Worm (Caenorhabditis elegans) whole organism, late embryonic: ENCODE results near the gene Y54G2A.36.
"Not testable (repeated sequence)": the region's sequence is repeated elsewhere in the genome, so short reads cannot be mapped to it uniquely, and the experiment has no call there.

ENCODE experiments used
- F13H6.1 ChIP-seq: sonication (generic microtip); optimal IDR thresholded peaks from 2 replicates; lab custom pipeline; 2016; ENCODE audit warnings: missing genetic modification characterization, missing compliant biosample characterization
- dve-1 ChIP-seq: sonication (generic microtip); optimal IDR thresholded peaks from 2 replicates; lab custom pipeline; 2017; ENCODE audit warnings: antibody characterized with exemption, mild to moderate bottlenecking, missing genetic modification characterization, missing compliant biosample characterization
- ets-4 ChIP-seq: sonication (generic microtip); optimal IDR thresholded peaks from 2 replicates; lab custom pipeline; 2016; ENCODE audit warnings: missing genetic modification characterization, missing compliant biosample characterization
- eyg-1 ChIP-seq: sonication (generic microtip); optimal IDR thresholded peaks from 2 replicates; lab custom pipeline; 2016; ENCODE audit warnings: missing genotype, missing genetic modification characterization, missing compliant biosample characterization
- hlh-6 ChIP-seq: sonication (generic microtip); optimal IDR thresholded peaks from 2 replicates; lab custom pipeline; 2016; ENCODE audit warnings: missing genotype, missing genetic modification characterization, missing compliant biosample characterization
- pha-4 ChIP-seq: fragments of 150-350 bp; optimal IDR thresholded peaks from 2 replicates; lab custom pipeline; 2018; ENCODE audit warnings: missing biosample characterization, missing genetic modification reagents, missing genetic modification characterization
- pros-1 ChIP-seq: fragments of 150-350 bp; optimal IDR thresholded peaks from 2 replicates; lab custom pipeline; 2014; ENCODE audit warnings: missing biosample characterization, missing genetic modification reagents, missing genetic modification characterization
- rnt-1 ChIP-seq: sonication (generic microtip); optimal IDR thresholded peaks from 2 replicates; lab custom pipeline; 2016; ENCODE audit warnings: missing genetic modification characterization, missing compliant biosample characterization
- ttx-3 ChIP-seq: sonication (generic microtip); optimal IDR thresholded peaks from 2 replicates; lab custom pipeline; 2016; ENCODE audit warnings: missing genetic modification reagents, missing genetic modification characterization, missing compliant biosample characterization

ce11 chrIV:2894630-2895029 lies 2.9 kb upstream of the Y54G2A.36 start, which contains the start of gene Y54G2A.19:
- TF ChIP-seq pha-4 (tag; lab: Kevin White, UChicago); rnt-1 (tag; lab: Kevin White, UChicago); dve-1 (tag; lab: Kevin White, UChicago); ets-4; hlh-6 (tag; lab: Kevin White, UChicago); pros-1 (tag; lab: Kevin White, UChicago); ttx-3 (tag; lab: Kevin White, UChicago); eyg-1 (tag; lab: Kevin White, UChicago); F13H6.1 (tag; lab: Kevin White, UChicago): not testable (repeated sequence)
